Worm (Caenorhabditis elegans): ENCODE measurements around the gene acd-4.
A peak's percentile ranks its signal among the peaks of the same experiment; 100 is the strongest.

DNA sequence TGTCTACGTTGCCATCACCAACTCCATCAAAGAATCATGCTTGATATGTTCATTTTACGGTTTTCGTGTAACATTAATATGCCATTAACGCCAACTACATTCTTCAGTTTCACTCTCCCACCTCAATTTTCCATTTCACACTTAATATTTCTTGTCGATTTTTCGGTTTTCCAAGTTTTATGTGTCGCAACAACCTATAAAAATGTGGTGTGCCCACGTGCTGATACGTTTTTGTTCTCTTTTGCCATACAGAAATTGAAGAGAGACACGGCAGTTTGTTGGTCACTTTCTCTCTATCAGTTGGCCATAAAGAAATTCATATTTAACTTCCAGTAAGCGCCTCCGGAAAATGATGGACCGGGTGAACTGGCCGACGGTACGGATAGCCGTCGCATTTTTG is 44.7 kb downstream of the acd-4 start, which contains the start of gene cln-3.3:
- TF ChIP-seq ama-1 (optimal IDR thresholded peaks at IDR 0.05) = no peak
- TF ChIP-seq lin-13 (GFP tag; optimal IDR thresholded peaks at IDR 0.05) = no peak
- TF ChIP-seq snpc-4 (tag; optimal IDR thresholded peaks at IDR 0.05) = no peak
- TF ChIP-seq lin-35 (GFP tag; optimal IDR thresholded peaks at IDR 0.05) = peak in 1 of 2 experiments; percentile 25

Data from whole organism, L1 larva.